Fruit fly (Drosophila melanogaster) whole organism, embryonic: Measurements from ENCODE around the gene CG43407.

Experiments used
- Atf-2 ChIP-seq: fragments of 200-800 bp; sonication (Bioruptor generic); optimal IDR thresholded peaks from 2 replicates; lab custom pipeline; 2016; ENCODE audit warnings: missing biosample characterization, missing genetic modification characterization
- CG11093 ChIP-seq: fragments of 200-800 bp; sonication (Bioruptor generic); IDR thresholded peaks from 3 replicates; pipeline ENCODE4 v1.3.6; 2022; ENCODE audit warnings: missing biosample characterization, missing genetic modification characterization
- CG11504 ChIP-seq: fragments of 200-800 bp; sonication (Bioruptor generic); optimal IDR thresholded peaks from 3 replicates; lab custom pipeline; 2019; ENCODE audit warnings: missing biosample characterization, mild to moderate bottlenecking, missing genetic modification characterization, moderate library complexity
- CG11560 ChIP-seq: fragments of 200-800 bp; sonication (Bioruptor generic); IDR thresholded peaks from 3 replicates; pipeline ENCODE4 v1.3.6; 2022; ENCODE audit warnings: missing biosample characterization, missing genetic modification characterization
- CG11695 ChIP-seq: fragments of 200-800 bp; sonication (Bioruptor generic); IDR thresholded peaks from 3 replicates; pipeline ENCODE4 v1.3.6; 2022; ENCODE audit warnings: missing biosample characterization, missing genetic modification characterization
- CG12391 ChIP-seq: fragments of 200-800 bp; sonication (Bioruptor generic); optimal IDR thresholded peaks from 3 replicates; lab custom pipeline; 2018; ENCODE audit warnings: missing biosample characterization, mild to moderate bottlenecking, missing genetic modification characterization, moderate library complexity
- CG15269 ChIP-seq: fragments of 200-800 bp; sonication (Bioruptor generic); optimal IDR thresholded peaks from 2 replicates; lab custom pipeline; 2018; ENCODE audit warnings: missing biosample characterization, mild to moderate bottlenecking, missing genetic modification characterization, moderate library complexity
- CG15601 ChIP-seq: fragments of 200-800 bp; sonication (Bioruptor generic); optimal IDR thresholded peaks from 3 replicates; lab custom pipeline; 2019; ENCODE audit warnings: missing biosample characterization, mild to moderate bottlenecking, missing genetic modification characterization, moderate library complexity
- CG17385 ChIP-seq: fragments of 200-800 bp; sonication (Bioruptor generic); optimal IDR thresholded peaks from 3 replicates; lab custom pipeline; 2018; ENCODE audit warnings: missing biosample characterization, mild to moderate bottlenecking, missing genetic modification characterization
- CG18262 ChIP-seq: fragments of 200-800 bp; optimal IDR thresholded peaks from 3 replicates; lab custom pipeline; 2019; ENCODE audit warnings: missing biosample characterization, mild to moderate bottlenecking, missing genetic modification characterization, moderate library complexity
- CG2120 ChIP-seq: fragments of 200-800 bp; sonication (Bioruptor generic); optimal IDR thresholded peaks from 3 replicates; lab custom pipeline; 2016; ENCODE audit warnings: missing biosample characterization, missing genetic modification characterization
- CG2678 ChIP-seq: fragments of 200-800 bp; sonication (Bioruptor generic); optimal IDR thresholded peaks from 3 replicates; lab custom pipeline; 2019; ENCODE audit warnings: missing biosample characterization, mild to moderate bottlenecking, missing genetic modification characterization, moderate library complexity
- CG2712 ChIP-seq: fragments of 200-800 bp; optimal IDR thresholded peaks from 3 replicates; lab custom pipeline; 2019; ENCODE audit warnings: missing biosample characterization, mild to moderate bottlenecking, missing genetic modification characterization, moderate library complexity
- CG3065 ChIP-seq: fragments of 200-800 bp; sonication (Bioruptor generic); optimal IDR thresholded peaks from 2 replicates; lab custom pipeline; 2016; ENCODE audit warnings: missing biosample characterization, missing genetic modification characterization
- CG31365 ChIP-seq: fragments of 200-800 bp; sonication (Bioruptor generic); optimal IDR thresholded peaks from 2 replicates; lab custom pipeline; 2018; ENCODE audit warnings: missing biosample characterization, mild to moderate bottlenecking, missing genetic modification characterization
- CG3281 ChIP-seq: fragments of 200-800 bp; sonication (Bioruptor generic); optimal IDR thresholded peaks from 3 replicates; lab custom pipeline; 2017; ENCODE audit warnings: missing biosample characterization, mild to moderate bottlenecking, missing genetic modification characterization
- CG4820 ChIP-seq: fragments of 200-800 bp; sonication (Bioruptor generic); optimal IDR thresholded peaks from 3 replicates; lab custom pipeline; 2016; ENCODE audit warnings: missing biosample characterization, missing genetic modification characterization
- CG6654 ChIP-seq: fragments of 200-800 bp; sonication (Bioruptor generic); optimal IDR thresholded peaks from 2 replicates; lab custom pipeline; 2017; ENCODE audit warnings: missing biosample characterization, mild to moderate bottlenecking, missing genetic modification characterization
- CG6683 ChIP-seq: fragments of 200-800 bp; sonication (Bioruptor generic); optimal IDR thresholded peaks from 2 replicates; lab custom pipeline; 2017; ENCODE audit warnings: missing biosample characterization, mild to moderate bottlenecking, missing genetic modification characterization, missing genetic modification reagents
- CG6813 ChIP-seq: fragments of 200-800 bp; sonication (Bioruptor generic); optimal IDR thresholded peaks from 2 replicates; lab custom pipeline; 2017; ENCODE audit warnings: missing biosample characterization, missing genetic modification characterization, mild to moderate bottlenecking, moderate library complexity, missing genetic modification reagents
- CG7556 ChIP-seq: fragments of 200-800 bp; sonication (Bioruptor generic); optimal IDR thresholded peaks from 2 replicates; lab custom pipeline; 2017; ENCODE audit warnings: missing biosample characterization, mild to moderate bottlenecking, missing genetic modification characterization
- CG7745 ChIP-seq: fragments of 200-800 bp; sonication (Bioruptor generic); optimal IDR thresholded peaks from 2 replicates; lab custom pipeline; 2018; ENCODE audit warnings: missing biosample characterization, mild to moderate bottlenecking, missing genetic modification characterization, moderate library complexity
- CG7839 ChIP-seq: fragments of 200-800 bp; sonication (Bioruptor generic); optimal IDR thresholded peaks from 3 replicates; lab custom pipeline; 2018; ENCODE audit warnings: missing biosample characterization, mild to moderate bottlenecking, missing genetic modification characterization, moderate library complexity
- CG8290 ChIP-seq, 3 experiments: fragments of 200-800 bp; sonication (Bioruptor generic); optimal IDR thresholded peaks; 2 replicates each; lab custom pipeline; 2016 to 2019; ENCODE audit warnings: missing biosample characterization in 3 of 3, missing genetic modification characterization in 3 of 3, mild to moderate bottlenecking in 2 of 3, moderate library complexity in 1 of 3
- CG8359 ChIP-seq: fragments of 200-800 bp; sonication (Bioruptor generic); optimal IDR thresholded peaks from 2 replicates; lab custom pipeline; 2017; ENCODE audit warnings: missing biosample characterization, mild to moderate bottlenecking, missing genetic modification characterization, borderline replicate concordance
- CoRest ChIP-seq: fragments of 200-800 bp; sonication (Bioruptor generic); optimal IDR thresholded peaks from 3 replicates; lab custom pipeline; 2018; ENCODE audit warnings: missing biosample characterization, mild to moderate bottlenecking, missing genetic modification characterization, moderate library complexity
- Doc3 ChIP-seq: fragments of 200-800 bp; sonication (Bioruptor generic); IDR thresholded peaks from 3 replicates; pipeline ENCODE4 v1.3.6; 2022; ENCODE audit warnings: missing biosample characterization, missing genetic modification characterization; ENCODE audit not compliant: partially characterized antibody
- HLH4C ChIP-seq: fragments of 200-800 bp; sonication (Bioruptor generic); IDR thresholded peaks from 3 replicates; pipeline ENCODE4 v1.3.6; 2022; ENCODE audit warnings: missing biosample characterization, missing genetic modification characterization; ENCODE audit not compliant: partially characterized antibody
- Hr51 ChIP-seq, 2 experiments: fragments of 200-800 bp; sonication (Bioruptor generic); optimal IDR thresholded peaks; 2 replicates in 1 of 2; 3 replicates in 1 of 2; lab custom pipeline; 2016 to 2018; ENCODE audit warnings: missing biosample characterization in 2 of 2, missing genetic modification characterization in 2 of 2, mild to moderate bottlenecking in 1 of 2, moderate library complexity in 1 of 2
- Med ChIP-seq: fragments of 200-800 bp; sonication (Bioruptor generic); peaks from one replicate; lab custom pipeline; 2016; ENCODE audit warnings: missing biosample characterization, missing genetic modification characterization, mild to moderate bottlenecking, inconsistent platforms, moderate library complexity
- Meics ChIP-seq: fragments of 200-800 bp; sonication (Bioruptor generic); optimal IDR thresholded peaks from 2 replicates; lab custom pipeline; 2017; ENCODE audit warnings: missing biosample characterization, mild to moderate bottlenecking, missing genetic modification characterization
- NC2α ChIP-seq: fragments of 200-800 bp; sonication (Bioruptor generic); optimal IDR thresholded peaks from 2 replicates; lab custom pipeline; 2016; ENCODE audit warnings: missing biosample characterization, missing genetic modification characterization
- Nf-YB ChIP-seq: fragments of 200-800 bp; sonication (Bioruptor generic); optimal IDR thresholded peaks from 3 replicates; lab custom pipeline; 2019; ENCODE audit warnings: missing biosample characterization, mild to moderate bottlenecking, missing genetic modification characterization, moderate library complexity
- Sox100B ChIP-seq: fragments of 200-800 bp; sonication (Bioruptor generic); optimal IDR thresholded peaks from 3 replicates; lab custom pipeline; 2018; ENCODE audit warnings: missing biosample characterization, mild to moderate bottlenecking, missing genetic modification characterization
- Sox102F ChIP-seq: fragments of 200-800 bp; sonication (Bioruptor generic); optimal IDR thresholded peaks from 2 replicates; lab custom pipeline; 2018; ENCODE audit warnings: missing biosample characterization, mild to moderate bottlenecking, missing genetic modification characterization, moderate library complexity
- Tbp ChIP-seq: fragments of >200 bp; optimal IDR thresholded peaks from 2 replicates; lab custom pipeline; 2018; ENCODE audit warnings: missing biosample characterization, missing genetic modification characterization
- bsh ChIP-seq, 2 experiments: fragments of 200-800 bp; sonication (Bioruptor generic); optimal IDR thresholded peaks; 2 replicates each; lab custom pipeline; 2017 to 2018; ENCODE audit warnings: mild to moderate bottlenecking in 2 of 2, missing biosample characterization in 2 of 2, missing genetic modification characterization in 2 of 2, moderate library complexity in 1 of 2
- dmrt99B ChIP-seq: fragments of 200-800 bp; sonication (Bioruptor generic); optimal IDR thresholded peaks from 2 replicates; lab custom pipeline; 2018; ENCODE audit warnings: missing biosample characterization, mild to moderate bottlenecking, missing genetic modification characterization, moderate library complexity
- fd96Cb ChIP-seq: fragments of 200-800 bp; sonication (Bioruptor generic); optimal IDR thresholded peaks from 2 replicates; lab custom pipeline; 2018; ENCODE audit warnings: missing biosample characterization, mild to moderate bottlenecking, missing genetic modification characterization, moderate library complexity
- hkb ChIP-seq, 2 experiments: fragments of 200-800 bp in 1 of 2; fragments of >200 bp in 1 of 2; sonication (Bioruptor generic) in 1 of 2; IDR thresholded peaks in 1 of 2; optimal IDR thresholded peaks in 1 of 2; 2 replicates each; pipeline versions ENCODE4 v1.3.6 to Lab custom; 2017 to 2022; ENCODE audit warnings: missing biosample characterization in 1 of 2, missing genetic modification characterization in 1 of 2
- hth ChIP-seq: fragments of >200 bp; optimal IDR thresholded peaks from 2 replicates; lab custom pipeline; 2017; ENCODE audit warnings: inconsistent platforms
- lab ChIP-seq: fragments of 200-800 bp; sonication (Bioruptor generic); optimal IDR thresholded peaks from 3 replicates; lab custom pipeline; 2017; ENCODE audit warnings: missing biosample characterization, missing genetic modification characterization, mild to moderate bottlenecking, moderate library complexity, missing genetic modification reagents
- nmo ChIP-seq: fragments of 200-800 bp; sonication (Bioruptor generic); optimal IDR thresholded peaks from 2 replicates; lab custom pipeline; 2018; ENCODE audit warnings: missing biosample characterization, mild to moderate bottlenecking, missing genetic modification characterization, moderate library complexity
- nom ChIP-seq: fragments of 200-800 bp; sonication (Bioruptor generic); optimal IDR thresholded peaks from 2 replicates; lab custom pipeline; 2017; ENCODE audit warnings: missing biosample characterization, missing genetic modification characterization, mild to moderate bottlenecking, moderate library complexity, missing genetic modification reagents
- phol ChIP-seq: fragments of 200-800 bp; sonication (Bioruptor generic); optimal IDR thresholded peaks from 3 replicates; lab custom pipeline; 2018; ENCODE audit warnings: missing biosample characterization, mild to moderate bottlenecking, missing genetic modification characterization, moderate library complexity
- unpg ChIP-seq: fragments of 200-800 bp; sonication (Bioruptor generic); optimal IDR thresholded peaks from 3 replicates; lab custom pipeline; 2018; ENCODE audit warnings: missing biosample characterization, mild to moderate bottlenecking, missing genetic modification characterization, moderate library complexity
- yki ChIP-seq: fragments of >200 bp; optimal IDR thresholded peaks from 3 replicates; lab custom pipeline; 2018

CG43407 gene

dm6 chr3L:19031858-19032257 is 21.3 kb downstream of the CG43407 start (continued):
- TF ChIP-seq CG31365 (tag; lab: Kevin White, UChicago) (no peak), Nf-YB (GFP tag; lab: Kevin White, UChicago) (no peak), CG18262 (tag; lab: Kevin White, UChicago) (no peak), CG11695 (GFP tag; lab: Robert Waterston, UW) (no peak), CG8359 (GFP tag; lab: Kevin White, UChicago) (no peak), CG3065 (GFP tag; lab: Kevin White, UChicago) (no peak), CG8290 (GFP tag; optimal IDR thresholded peaks at IDR 0.05; lab: Kevin White, UChicago) (no peak), CG8290 (tag; optimal IDR thresholded peaks at IDR 0.05; lab: Kevin White, UChicago) (no peak), CG6683 (GFP tag; lab: Kevin White, UChicago) (no peak), CG15601 (no peak), Doc3 (GFP tag; lab: Robert Waterston, UW) (no peak), CG6654 (GFP tag; lab: Kevin White, UChicago) (no peak), hth (lab: Kevin White, UChicago) (peak; percentile 11), NC2α (no peak)

DNA sequence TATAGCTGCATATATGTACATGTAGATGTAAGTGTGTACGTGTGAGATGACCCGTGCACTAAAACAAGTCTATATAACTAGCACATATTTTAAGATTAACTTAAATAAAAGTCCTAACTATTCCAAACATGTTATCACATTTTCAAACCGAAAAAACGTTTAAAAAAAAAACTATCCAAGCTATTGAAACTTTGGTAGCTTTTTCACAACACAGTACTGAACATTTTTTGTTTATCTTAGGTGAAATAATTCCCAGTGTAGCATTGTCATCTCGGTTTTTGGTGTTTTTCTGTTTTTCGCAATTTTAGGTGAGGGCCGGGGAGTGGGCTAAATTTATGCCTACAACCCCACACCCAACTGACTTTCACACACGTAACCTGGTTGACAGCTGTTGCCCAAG is 26.0 kb downstream of the CG43407 start:
- TF ChIP-seq CG4820 (no peak), Meics (peak; percentile 6), CG2120 (GFP tag; lab: Kevin White, UChicago) (peak; percentile 38), CG3281 (peak; percentile 23), CG12391 (tag; lab: Kevin White, UChicago) (peak; percentile 2), unpg (GFP tag; lab: Kevin White, UChicago) (peak; percentile 23), Sox102F (peak; percentile 10), CG7839 (peak; percentile 21), Atf-2 (GFP tag; lab: Kevin White, UChicago) (peak; percentile 5), Tbp (GFP tag; lab: Kevin White, UChicago) (no peak), dmrt99B (tag; lab: Kevin White, UChicago) (peak; percentile 51), HLH4C (GFP tag; lab: Robert Waterston, UW) (no peak), Nf-YB (GFP tag; lab: Kevin White, UChicago) (no peak), yki (lab: Kevin White, UChicago) (no peak), fd96Cb (tag; lab: Kevin White, UChicago) (peak; percentile 17), CG6813 (GFP tag; lab: Kevin White, UChicago) (peak; percentile 35), CG15269 (tag; lab: Kevin White, UChicago) (peak; percentile 6), CG11504 (tag; lab: Kevin White, UChicago) (peak; percentile 35), Sox100B (GFP tag; lab: Kevin White, UChicago) (peak; percentile 5), CG7745 (tag; lab: Kevin White, UChicago) (no peak), Med (peak; percentile 74), hkb (optimal IDR thresholded peaks at IDR 0.05; lab: Kevin White, UChicago) (no peak), hkb (GFP tag; IDR thresholded peaks at IDR 0.05; lab: Robert Waterston, UW) (0 out of 2 replicates have a peak, but pooled peaks have one; percentile 15), Hr51 (GFP tag; optimal IDR thresholded peaks at IDR 0.05; lab: Kevin White, UChicago) (peak in 1 of 2 experiments; percentile 35), phol (tag; lab: Kevin White, UChicago) (peak; percentile 39), bsh (GFP tag; optimal IDR thresholded peaks at IDR 0.05; lab: Kevin White, UChicago) (peak in 1 of 2 experiments; percentile 6), CG2712 (tag; lab: Kevin White, UChicago) (peak; percentile 5), lab (peak; percentile 57), CG11560 (no peak), nmo (peak; percentile 8), nom (GFP tag; lab: Kevin White, UChicago) (no peak), CG7556 (GFP tag; lab: Kevin White, UChicago) (peak; percentile 22), CoRest (tag; lab: Kevin White, UChicago) (peak; percentile 4), CG2678 (tag; lab: Kevin White, UChicago) (peak; percentile 31), CG11093 (GFP tag; lab: Robert Waterston, UW) (no peak), CG17385 (peak; percentile 3)
